Worm (Caenorhabditis elegans): Measurements from ENCODE around the gene clec-255.

DNA sequence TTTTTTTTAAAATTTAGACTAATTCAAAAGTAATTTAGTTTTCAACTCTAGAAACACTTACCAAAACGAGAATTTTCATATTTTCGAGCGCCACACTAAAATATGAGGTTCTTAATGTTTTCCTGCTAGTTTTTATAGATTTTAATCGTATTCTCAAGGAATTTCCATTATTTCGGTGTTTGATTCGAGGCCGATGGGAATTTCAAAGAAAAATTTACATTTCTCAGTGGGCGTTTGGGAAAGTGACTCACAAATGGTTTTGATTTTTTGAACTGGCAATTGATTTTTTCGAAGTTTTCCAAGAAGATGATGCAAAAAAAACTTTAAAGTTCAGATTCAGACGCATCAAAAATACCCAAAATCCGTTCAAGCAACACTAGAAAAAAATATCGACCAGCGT, 31.6 kb upstream of the clec-255 start, which contains the start of gene C54E10.11:
- TF ChIP-seq ztf-4 (tag; optimal IDR thresholded peaks at IDR 0.05) (no peak), lsy-2 (tag; optimal IDR thresholded peaks at IDR 0.05) (no peak), blmp-1 (tag; optimal IDR thresholded peaks at IDR 0.05) (no peak), unc-86 (tag; optimal IDR thresholded peaks at IDR 0.05) (no peak), nhr-71 (tag; optimal IDR thresholded peaks at IDR 0.05) (no peak), elt-2 (tag; optimal IDR thresholded peaks at IDR 0.05) (no peak), skn-1 (tag; optimal IDR thresholded peaks at IDR 0.05) (no peak), ztf-11 (tag; optimal IDR thresholded peaks at IDR 0.05) (no peak), unc-62 (GFP tag; optimal IDR thresholded peaks at IDR 0.05) (no peak), tbx-2 (tag; optimal IDR thresholded peaks at IDR 0.05) (no peak), nhr-84 (tag; optimal IDR thresholded peaks at IDR 0.05) (no peak)

Data from whole organism, L1 larva.